Worm (Caenorhabditis elegans) whole organism, young adult: ENCODE results near the gene srh-1.

Source experiments
- F57A8.1 ChIP-seq: fragments of 200-800 bp; sonication (Bioruptor generic); optimal IDR thresholded peaks from 2 replicates; lab custom pipeline; 2018; ENCODE audit warnings: mild to moderate bottlenecking, missing genetic modification characterization, moderate library complexity, missing compliant biosample characterization
- ama-1 ChIP-seq, 3 experiments: fragments of 150-350 bp in 1 of 3; sonication (generic microtip) in 2 of 3; optimal IDR thresholded peaks; 2 replicates each; lab custom pipeline; 2014 to 2018; ENCODE audit warnings: missing biosample characterization in 2 of 3, missing genetic modification characterization in 2 of 3, missing genetic modification reagents in 2 of 3
- atf-7 ChIP-seq: sonication (generic microtip); optimal IDR thresholded peaks from 2 replicates; lab custom pipeline; 2017; ENCODE audit warnings: mild to moderate bottlenecking, missing genetic modification characterization, missing compliant biosample characterization
- ceh-79 ChIP-seq: sonication (generic microtip); optimal IDR thresholded peaks from 2 replicates; lab custom pipeline; 2017; ENCODE audit warnings: mild to moderate bottlenecking, missing genetic modification characterization, missing compliant biosample characterization
- ekl-4 ChIP-seq: fragments of 200-800 bp; sonication (Bioruptor generic); IDR thresholded peaks from 2 replicates; pipeline ENCODE4 v1.3.6; 2022; ENCODE audit warnings: missing genetic modification reagents, missing genetic modification characterization, missing compliant biosample characterization
- nhr-90 ChIP-seq: sonication (generic microtip); optimal IDR thresholded peaks from 2 replicates; lab custom pipeline; 2016; ENCODE audit warnings: missing genotype, mild to moderate bottlenecking, missing genetic modification characterization, missing compliant biosample characterization
- pha-4 ChIP-seq: fragments of 150-350 bp; sonication (generic microtip); optimal IDR thresholded peaks from 2 replicates; lab custom pipeline; 2014; ENCODE audit warnings: missing biosample characterization, missing genetic modification reagents, missing genetic modification characterization
- unc-62 ChIP-seq: fragments of 150-350 bp; optimal IDR thresholded peaks from 2 replicates; lab custom pipeline; 2014; ENCODE audit warnings: missing biosample characterization, missing genetic modification reagents, missing genetic modification characterization

- TF ChIP-seq ama-1 (optimal IDR thresholded peaks at IDR 0.05; lab: Kevin White, UChicago) (no peak), ama-1 (GFP tag; optimal IDR thresholded peaks at IDR 0.05; lab: Kevin White, UChicago) (no peak), F57A8.1 (GFP tag; lab: Kevin White, UChicago) (no peak), pha-4 (no peak), nhr-90 (tag; lab: Kevin White, UChicago) (no peak), atf-7 (no peak), ekl-4 (GFP tag; lab: Robert Waterston, UW) (no peak), unc-62 (no peak), ceh-79 (tag; lab: Kevin White, UChicago) (no peak)
These were observed 15.3 kb downstream of the srh-1 start for ce11 chrV:11500980-11501379.
